Fruit fly (Drosophila melanogaster) Kc167 (cell line): Measurements from ENCODE around the gene aru.

Experiments used
- Sin3A ChIP-seq: fragments of >200 bp; optimal IDR thresholded peaks from 2 replicates; lab custom pipeline; 2018; ENCODE audit warnings: missing external identifiers
- h ChIP-seq: fragments of >200 bp; optimal IDR thresholded peaks from 3 replicates; lab custom pipeline; 2018; ENCODE audit warnings: missing external identifiers
- insv ChIP-seq: fragments of >200 bp; optimal IDR thresholded peaks from 3 replicates; lab custom pipeline; 2018; ENCODE audit warnings: missing external identifiers
- psq ChIP-seq: fragments of >200 bp; optimal IDR thresholded peaks from 2 replicates; lab custom pipeline; 2017; ENCODE audit warnings: missing external identifiers
- ttk ChIP-seq: sonication (Bioruptor generic); optimal IDR thresholded peaks from 2 replicates; lab custom pipeline; 2017; ENCODE audit warnings: missing external identifiers

dm6 chr2L:898316-898715 lies 30.2 kb upstream of the aru start, which contains the start of gene Lsp1beta:
- no peak for TF ChIP-seq ttk (lab: Kevin White, UChicago)
- TF ChIP-seq insv (lab: Kevin White, UChicago) = no peak
- no peak for TF ChIP-seq psq (lab: Kevin White, UChicago)
- no peak for TF ChIP-seq h (lab: Kevin White, UChicago)
- no peak for TF ChIP-seq Sin3A (lab: Kevin White, UChicago)
